Worm (Caenorhabditis elegans) whole organism, early embryonic: Measurements from ENCODE around the gene R11.3.

Experiments used
- F13C5.2 ChIP-seq: sonication (generic microtip); optimal IDR thresholded peaks from 2 replicates; lab custom pipeline; 2017; ENCODE audit warnings: mild to moderate bottlenecking, missing genetic modification characterization, inconsistent platforms, missing compliant biosample characterization
- aly-1 ChIP-seq: sonication (generic microtip); optimal IDR thresholded peaks from 2 replicates; lab custom pipeline; 2016; ENCODE audit warnings: missing genetic modification characterization, missing compliant biosample characterization
- ama-1 ChIP-seq: fragments of 150-350 bp; optimal IDR thresholded peaks from 2 replicates; lab custom pipeline; 2014
- ceh-13 ChIP-seq: fragments of 200-800 bp; sonication (Bioruptor generic); optimal IDR thresholded peaks from 2 replicates; lab custom pipeline; 2018; ENCODE audit warnings: mild to moderate bottlenecking, missing genetic modification characterization, missing compliant biosample characterization
- flt-1 ChIP-seq: fragments of 200-800 bp; sonication (Bioruptor generic); IDR thresholded peaks from 2 replicates; pipeline ENCODE4 v1.3.6; 2022; ENCODE audit warnings: missing genetic modification characterization, missing compliant biosample characterization
- hmbx-1 ChIP-seq: sonication (generic microtip); optimal IDR thresholded peaks from 2 replicates; lab custom pipeline; 2016; ENCODE audit warnings: mild to moderate bottlenecking, missing genetic modification characterization, missing compliant biosample characterization
- tbx-37 ChIP-seq: fragments of 200-800 bp; sonication (Bioruptor generic); conservative IDR thresholded peaks from 2 replicates; pipeline ENCODE4 v1.3.6; 2022; ENCODE audit warnings: missing genetic modification reagents, missing genetic modification characterization, missing compliant biosample characterization
- tra-4 ChIP-seq: sonication (generic microtip); optimal IDR thresholded peaks from 2 replicates; lab custom pipeline; 2017; ENCODE audit warnings: missing genetic modification characterization, missing compliant biosample characterization

ce11 chrX:16189227-16189906 lies 9.7 kb downstream of the R11.3 start, which contains the start of gene slc-25A21:
- TF ChIP-seq ama-1 (lab: Kevin White, UChicago) (no peak), tbx-37 (no peak), hmbx-1 (no peak), flt-1 (no peak), tra-4 (no peak), aly-1 (tag; lab: Kevin White, UChicago) (no peak), F13C5.2 (tag; lab: Kevin White, UChicago) (no peak), ceh-13 (GFP tag; lab: Kevin White, UChicago) (no peak)
